Fruit fly (Drosophila melanogaster): ENCODE measurements around the gene Hpd.
A peak's percentile ranks its signal among the peaks of the same experiment; 100 is the strongest.

Hpd gene

dm6 chr3L:20402665-20403492, 36.8 kb downstream of the Hpd start:
- TF ChIP-seq CG32264 (GFP tag; optimal IDR thresholded peaks at IDR 0.05): peak; percentile 54
- TF ChIP-seq Jra (GFP tag; optimal IDR thresholded peaks at IDR 0.05): peak; percentile 55
- TF ChIP-seq Rel (GFP tag; optimal IDR thresholded peaks at IDR 0.05): peak; percentile 58
- peak; percentile 50 for TF ChIP-seq Rel (tag; optimal IDR thresholded peaks at IDR 0.05)
- TF ChIP-seq Mio (GFP tag; optimal IDR thresholded peaks at IDR 0.05): no peak
- peak; percentile 79 for TF ChIP-seq Sp1 (GFP tag; optimal IDR thresholded peaks at IDR 0.05)
- peak; percentile 40 for TF ChIP-seq CG9705 (GFP tag; optimal IDR thresholded peaks at IDR 0.05)
- no peak for TF ChIP-seq Dfd (GFP tag; optimal IDR thresholded peaks at IDR 0.05)
- TF ChIP-seq OdsH (GFP tag; optimal IDR thresholded peaks at IDR 0.05): peak; percentile 68
- peak; percentile 49 for TF ChIP-seq brk (GFP tag; optimal IDR thresholded peaks at IDR 0.05)
- no peak for TF ChIP-seq usp (GFP tag; optimal IDR thresholded peaks at IDR 0.05)
- no peak for TF ChIP-seq dl (GFP tag; optimal IDR thresholded peaks at IDR 0.05; ENCODE audit: insufficient read depth in 1 of 2, partially characterized antibody in 2 of 2)
- TF ChIP-seq Hnf4 (GFP tag; optimal IDR thresholded peaks at IDR 0.05): peak; percentile 52
- no peak for TF ChIP-seq dsf (GFP tag; optimal IDR thresholded peaks at IDR 0.05; ENCODE audit: borderline replicate concordance)
- TF ChIP-seq Dif (GFP tag; optimal IDR thresholded peaks at IDR 0.05; ENCODE audit: partially characterized antibody): peak; percentile 9
- no peak for TF ChIP-seq Hr78 (GFP tag; optimal IDR thresholded peaks at IDR 0.05)
- peak; percentile 93 for TF ChIP-seq psq (GFP tag; optimal IDR thresholded peaks at IDR 0.05)
- peak; percentile 66 for TF ChIP-seq br (GFP tag; optimal IDR thresholded peaks at IDR 0.05)
- no peak for TF ChIP-seq pan (optimal IDR thresholded peaks at IDR 0.05)
- peak; percentile 60 for TF ChIP-seq fru (GFP tag; optimal IDR thresholded peaks at IDR 0.05)
- TF ChIP-seq Abd-B (GFP tag; optimal IDR thresholded peaks at IDR 0.05): no peak
- peak; percentile 44 for TF ChIP-seq woc (GFP tag; optimal IDR thresholded peaks at IDR 0.05)
- TF ChIP-seq sv (GFP tag; optimal IDR thresholded peaks at IDR 0.05): no peak
- peak; percentile 75 for TF ChIP-seq h (GFP tag; optimal IDR thresholded peaks at IDR 0.05)
- peak; percentile 51 for TF ChIP-seq rgr (GFP tag; optimal IDR thresholded peaks at IDR 0.05)
- no peak for TF ChIP-seq jim (GFP tag; optimal IDR thresholded peaks at IDR 0.05)
- TF ChIP-seq Vsx2 (GFP tag; optimal IDR thresholded peaks at IDR 0.05; ENCODE audit: partially characterized antibody): no peak
- TF ChIP-seq Hr83 (GFP tag; optimal IDR thresholded peaks at IDR 0.05; ENCODE audit: poor library complexity, severe bottlenecking): no peak
- no peak for TF ChIP-seq N (GFP tag; optimal IDR thresholded peaks at IDR 0.05)
- peak; percentile 22 for TF ChIP-seq dmrt93B (GFP tag; optimal IDR thresholded peaks at IDR 0.05)
- no peak for TF ChIP-seq sage (GFP tag; optimal IDR thresholded peaks at IDR 0.05)
- TF ChIP-seq lola (GFP tag; optimal IDR thresholded peaks at IDR 0.05): no peak
- peak in 1 of 2 experiments; percentile 61 for TF ChIP-seq foxo (GFP tag; optimal IDR thresholded peaks at IDR 0.05)
- TF ChIP-seq HLH106 (tag; optimal IDR thresholded peaks at IDR 0.05): peak; percentile 78
- TF ChIP-seq tai (GFP tag; optimal IDR thresholded peaks at IDR 0.05): peak; percentile 19
- no peak for TF ChIP-seq CrebA (GFP tag; optimal IDR thresholded peaks at IDR 0.05; ENCODE audit: borderline replicate concordance)
- no peak for TF ChIP-seq Myc (optimal IDR thresholded peaks at IDR 0.05)
- peak; percentile 71 for TF ChIP-seq ey (GFP tag; optimal IDR thresholded peaks at IDR 0.05)
- TF ChIP-seq GATAd (GFP tag; optimal IDR thresholded peaks at IDR 0.05): no peak

- TF ChIP-seq fru (GFP tag; optimal IDR thresholded peaks at IDR 0.05): peak; percentile 42
- no peak for TF ChIP-seq h (GFP tag; optimal IDR thresholded peaks at IDR 0.05)
- TF ChIP-seq Dif (GFP tag; optimal IDR thresholded peaks at IDR 0.05; ENCODE audit: partially characterized antibody): peak; percentile 97
- TF ChIP-seq Vsx2 (GFP tag; optimal IDR thresholded peaks at IDR 0.05; ENCODE audit: partially characterized antibody): peak; percentile 87
- TF ChIP-seq Sp1 (GFP tag; optimal IDR thresholded peaks at IDR 0.05): peak; percentile 44
- TF ChIP-seq CG9705 (GFP tag; optimal IDR thresholded peaks at IDR 0.05): no peak
- no peak for TF ChIP-seq pan (optimal IDR thresholded peaks at IDR 0.05)
- no peak for TF ChIP-seq Mio (GFP tag; optimal IDR thresholded peaks at IDR 0.05)
- TF ChIP-seq Rel (GFP tag; optimal IDR thresholded peaks at IDR 0.05): no peak
- TF ChIP-seq Rel (tag; optimal IDR thresholded peaks at IDR 0.05): peak; percentile 16
- TF ChIP-seq ey (GFP tag; optimal IDR thresholded peaks at IDR 0.05): no peak
- no peak for TF ChIP-seq woc (GFP tag; optimal IDR thresholded peaks at IDR 0.05)
- TF ChIP-seq psq (GFP tag; optimal IDR thresholded peaks at IDR 0.05): peak; percentile 99
- TF ChIP-seq br (GFP tag; optimal IDR thresholded peaks at IDR 0.05): no peak
- no peak for TF ChIP-seq sage (GFP tag; optimal IDR thresholded peaks at IDR 0.05)
- TF ChIP-seq dsf (GFP tag; optimal IDR thresholded peaks at IDR 0.05; ENCODE audit: borderline replicate concordance): no peak
- peak; percentile 54 for TF ChIP-seq Hr83 (GFP tag; optimal IDR thresholded peaks at IDR 0.05; ENCODE audit: poor library complexity, severe bottlenecking)
- TF ChIP-seq Jra (GFP tag; optimal IDR thresholded peaks at IDR 0.05): no peak
- TF ChIP-seq Abd-B (GFP tag; optimal IDR thresholded peaks at IDR 0.05): no peak
- TF ChIP-seq foxo (GFP tag; optimal IDR thresholded peaks at IDR 0.05): no peak
- TF ChIP-seq OdsH (GFP tag; optimal IDR thresholded peaks at IDR 0.05): no peak
- TF ChIP-seq Myc (optimal IDR thresholded peaks at IDR 0.05): no peak
- no peak for TF ChIP-seq Dfd (GFP tag; optimal IDR thresholded peaks at IDR 0.05)
- no peak for TF ChIP-seq dmrt93B (GFP tag; optimal IDR thresholded peaks at IDR 0.05)
- TF ChIP-seq tai (GFP tag; optimal IDR thresholded peaks at IDR 0.05): no peak
- TF ChIP-seq dl (GFP tag; optimal IDR thresholded peaks at IDR 0.05; ENCODE audit: insufficient read depth in 1 of 2, partially characterized antibody in 2 of 2): peak; percentile 88 to 95
- TF ChIP-seq rgr (GFP tag; optimal IDR thresholded peaks at IDR 0.05): peak; percentile 33
- no peak for TF ChIP-seq CrebA (GFP tag; optimal IDR thresholded peaks at IDR 0.05; ENCODE audit: borderline replicate concordance)
- no peak for TF ChIP-seq GATAd (GFP tag; optimal IDR thresholded peaks at IDR 0.05)
- TF ChIP-seq CG32264 (GFP tag; optimal IDR thresholded peaks at IDR 0.05): no peak
- TF ChIP-seq N (GFP tag; optimal IDR thresholded peaks at IDR 0.05): no peak
- TF ChIP-seq jim (GFP tag; optimal IDR thresholded peaks at IDR 0.05): no peak
- TF ChIP-seq lola (GFP tag; optimal IDR thresholded peaks at IDR 0.05): no peak
- TF ChIP-seq usp (GFP tag; optimal IDR thresholded peaks at IDR 0.05): no peak
- TF ChIP-seq sv (GFP tag; optimal IDR thresholded peaks at IDR 0.05): no peak
- TF ChIP-seq Hnf4 (GFP tag; optimal IDR thresholded peaks at IDR 0.05): no peak
Measured at dm6 chr3L:20401026-20401912, 38.4 kb downstream of the Hpd start, which contains the start of gene trbl. Gene trbl (minus strand): TSS chr3L:20401609.

Measured in whole organism, wandering third instar larva.